Fruit fly (Drosophila melanogaster) whole organism: ENCODE measurements around the gene mirr.

ENCODE experiments used
- CG8478 ChIP-seq: fragments of >200 bp; optimal IDR thresholded peaks from 2 replicates; lab custom pipeline; 2018; ENCODE audit warnings: inconsistent platforms
- Dll ChIP-seq: fragments of >200 bp; optimal IDR thresholded peaks from 2 replicates; lab custom pipeline; 2017
- EcR ChIP-seq, 2 experiments: fragments of >200 bp; optimal IDR thresholded peaks; 2 replicates each; lab custom pipeline; 2017; ENCODE audit warnings: missing biosample characterization in 2 of 2, missing genetic modification characterization in 2 of 2, missing genetic modification reagents in 2 of 2
- pan ChIP-seq: fragments of >200 bp; optimal IDR thresholded peaks from 2 replicates; lab custom pipeline; 2017
- psq ChIP-seq: fragments of >200 bp; optimal IDR thresholded peaks from 2 replicates; lab custom pipeline; 2017
- usp ChIP-seq: fragments of >200 bp; optimal IDR thresholded peaks from 2 replicates; lab custom pipeline; 2017; ENCODE audit warnings: missing biosample characterization, missing genetic modification characterization, mixed read lengths

- TF ChIP-seq psq (lab: Kevin White, UChicago) (no peak), CG8478 (lab: Kevin White, UChicago) (no peak), usp (GFP tag; lab: Kevin White, UChicago) (no peak), Dll (lab: Kevin White, UChicago) (no peak), pan (no peak), EcR (GFP tag; optimal IDR thresholded peaks at IDR 0.05; lab: Kevin White, UChicago) (no peak)
These were observed 25.3 kb upstream of the mirr start for dm6 chr3L:12667998-12668616.
